Fruit fly (Drosophila melanogaster) whole organism, embryonic: ENCODE results near the gene tbrd-1.
A peak's percentile ranks its signal among the peaks of the same experiment; 100 is the strongest.

Experiments
- B-H1 ChIP-seq: fragments of 200-800 bp; sonication (Bioruptor generic); IDR thresholded peaks from 3 replicates; pipeline ENCODE4 v1.3.6; 2022; ENCODE audit warnings: missing biosample characterization, missing genetic modification characterization
- Bdp1 ChIP-seq: fragments of 200-800 bp; sonication (Bioruptor generic); optimal IDR thresholded peaks from 3 replicates; lab custom pipeline; 2016; ENCODE audit warnings: missing biosample characterization, missing genetic modification characterization
- Blimp-1 ChIP-seq: fragments of 200-800 bp; sonication (Bioruptor generic); optimal IDR thresholded peaks from 3 replicates; lab custom pipeline; 2018; ENCODE audit warnings: missing biosample characterization, missing genetic modification characterization, mild to moderate bottlenecking, moderate library complexity, missing genetic modification reagents
- CG1024 ChIP-seq: fragments of 200-800 bp; sonication (Bioruptor generic); IDR thresholded peaks from 2 replicates; pipeline ENCODE4 v1.3.6; 2022; ENCODE audit warnings: missing biosample characterization, missing genetic modification characterization
- CG10366 ChIP-seq: fragments of 200-800 bp; sonication (Bioruptor generic); IDR thresholded peaks from 2 replicates; pipeline ENCODE4 v1.3.6; 2022; ENCODE audit warnings: missing biosample characterization, missing genetic modification characterization
- CG10543 ChIP-seq: fragments of 200-800 bp; sonication (Bioruptor generic); optimal IDR thresholded peaks from 3 replicates; lab custom pipeline; 2017; ENCODE audit warnings: missing biosample characterization, mild to moderate bottlenecking, missing genetic modification characterization, moderate library complexity
- CG11398 ChIP-seq: fragments of 200-800 bp; sonication (Bioruptor generic); optimal IDR thresholded peaks from 2 replicates; lab custom pipeline; 2016; ENCODE audit warnings: missing biosample characterization, missing genetic modification characterization
- CG12071 ChIP-seq: fragments of 200-800 bp; sonication (Bioruptor generic); optimal IDR thresholded peaks from 3 replicates; lab custom pipeline; 2018; ENCODE audit warnings: missing biosample characterization, mild to moderate bottlenecking, missing genetic modification characterization
- CG14014 ChIP-seq: fragments of 200-800 bp; sonication (Bioruptor generic); IDR thresholded peaks from 2 replicates; pipeline ENCODE4 v1.3.6; 2022; ENCODE audit warnings: missing biosample characterization, missing genetic modification characterization
- CG14710 ChIP-seq: fragments of 200-800 bp; sonication (Bioruptor generic); optimal IDR thresholded peaks from 3 replicates; lab custom pipeline; 2019; ENCODE audit warnings: missing biosample characterization, mild to moderate bottlenecking, missing genetic modification characterization, moderate library complexity
- CG15011 ChIP-seq: fragments of 200-800 bp; sonication (Bioruptor generic); optimal IDR thresholded peaks from 3 replicates; lab custom pipeline; 2018; ENCODE audit warnings: missing biosample characterization, mild to moderate bottlenecking, missing genetic modification characterization
- CG15269 ChIP-seq: fragments of 200-800 bp; sonication (Bioruptor generic); optimal IDR thresholded peaks from 2 replicates; lab custom pipeline; 2018; ENCODE audit warnings: missing biosample characterization, mild to moderate bottlenecking, missing genetic modification characterization, moderate library complexity
- CG15514 ChIP-seq: fragments of 200-800 bp; sonication (Bioruptor generic); optimal IDR thresholded peaks from 3 replicates; lab custom pipeline; 2017; ENCODE audit warnings: missing biosample characterization, missing genetic modification characterization, mild to moderate bottlenecking, moderate library complexity, missing genetic modification reagents
- CG1602 ChIP-seq: fragments of 200-800 bp; sonication (Bioruptor generic); optimal IDR thresholded peaks from 3 replicates; lab custom pipeline; 2016; ENCODE audit warnings: missing biosample characterization, missing genetic modification characterization
- CG1647 ChIP-seq: fragments of 200-800 bp; sonication (Bioruptor generic); optimal IDR thresholded peaks from 3 replicates; lab custom pipeline; 2016; ENCODE audit warnings: missing biosample characterization, missing genetic modification characterization
- CG3065 ChIP-seq: fragments of 200-800 bp; sonication (Bioruptor generic); optimal IDR thresholded peaks from 2 replicates; lab custom pipeline; 2016; ENCODE audit warnings: missing biosample characterization, missing genetic modification characterization
- CG34376 ChIP-seq: fragments of 200-800 bp; sonication (Bioruptor generic); optimal IDR thresholded peaks from 2 replicates; lab custom pipeline; 2018; ENCODE audit warnings: missing biosample characterization, mild to moderate bottlenecking, missing genetic modification characterization
- CG5245 ChIP-seq: fragments of 200-800 bp; sonication (Bioruptor generic); optimal IDR thresholded peaks from 3 replicates; lab custom pipeline; 2016; ENCODE audit warnings: missing biosample characterization, missing genetic modification characterization
- CG6272 ChIP-seq: fragments of 200-800 bp; sonication (Bioruptor generic); IDR thresholded peaks from 2 replicates; pipeline ENCODE4 v1.3.6; 2022; ENCODE audit warnings: missing biosample characterization, missing genetic modification characterization
- CG7786 ChIP-seq: fragments of 200-800 bp; sonication (Bioruptor generic); optimal IDR thresholded peaks from 2 replicates; lab custom pipeline; 2016; ENCODE audit warnings: missing biosample characterization, missing genetic modification characterization
- CG9215 ChIP-seq: fragments of 200-800 bp; sonication (Bioruptor generic); IDR thresholded peaks from 2 replicates; pipeline ENCODE4 v1.3.6; 2022; ENCODE audit warnings: missing biosample characterization, missing genetic modification characterization
- CG9797 ChIP-seq: fragments of 200-800 bp; sonication (Bioruptor generic); optimal IDR thresholded peaks from 3 replicates; lab custom pipeline; 2018; ENCODE audit warnings: missing biosample characterization, mild to moderate bottlenecking, missing genetic modification characterization
- CG9932 ChIP-seq: fragments of 200-800 bp; sonication (Bioruptor generic); IDR thresholded peaks from 2 replicates; pipeline ENCODE4 v1.3.6; 2022; ENCODE audit warnings: missing biosample characterization, missing genetic modification characterization
- Elba2 ChIP-seq: fragments of 200-800 bp; sonication (Bioruptor generic); optimal IDR thresholded peaks from 3 replicates; lab custom pipeline; 2016; ENCODE audit warnings: missing biosample characterization, missing genetic modification characterization
- GATAe ChIP-seq: fragments of 200-800 bp; sonication (Bioruptor generic); conservative IDR thresholded peaks from 2 replicates; pipeline ENCODE4 v1.3.6; 2022; ENCODE audit warnings: missing biosample characterization, missing genetic modification characterization
- Mad ChIP-seq: fragments of 200-800 bp; sonication (Bioruptor generic); optimal IDR thresholded peaks from 2 replicates; lab custom pipeline; 2016; ENCODE audit warnings: missing biosample characterization, missing genetic modification characterization
- NC2β ChIP-seq: fragments of 200-800 bp; sonication (Bioruptor generic); optimal IDR thresholded peaks from 2 replicates; lab custom pipeline; 2016; ENCODE audit warnings: missing biosample characterization, missing genetic modification characterization
- Scr ChIP-seq: fragments of 200-800 bp; sonication (Bioruptor generic); IDR thresholded peaks from 2 replicates; pipeline ENCODE4 v1.3.6; 2022; ENCODE audit warnings: missing biosample characterization, missing genetic modification characterization; ENCODE audit not compliant: partially characterized antibody
- Sin3A ChIP-seq: fragments of >200 bp; optimal IDR thresholded peaks from 2 replicates; lab custom pipeline; 2018
- Spps ChIP-seq: fragments of 200-800 bp; sonication (Bioruptor generic); optimal IDR thresholded peaks from 2 replicates; lab custom pipeline; 2018; ENCODE audit warnings: missing biosample characterization, mild to moderate bottlenecking, missing genetic modification characterization
- Xbp1 ChIP-seq: fragments of 200-800 bp; sonication (Bioruptor generic); optimal IDR thresholded peaks from 3 replicates; lab custom pipeline; 2016; ENCODE audit warnings: missing biosample characterization, mild to moderate bottlenecking, missing genetic modification characterization
- br ChIP-seq: fragments of >200 bp; optimal IDR thresholded peaks from 2 replicates; lab custom pipeline; 2017
- chm ChIP-seq: fragments of 200-800 bp; sonication (Bioruptor generic); IDR thresholded peaks from 2 replicates; pipeline ENCODE4 v1.3.6; 2022; ENCODE audit warnings: missing biosample characterization, missing genetic modification characterization
- corto ChIP-seq: fragments of 200-800 bp; sonication (Bioruptor generic); optimal IDR thresholded peaks from 2 replicates; lab custom pipeline; 2016; ENCODE audit warnings: missing biosample characterization, mild to moderate bottlenecking, missing genetic modification characterization, moderate library complexity
- danr ChIP-seq: fragments of 200-800 bp; sonication (Bioruptor generic); IDR thresholded peaks from 2 replicates; pipeline ENCODE4 v1.3.6; 2022; ENCODE audit warnings: missing biosample characterization, missing genetic modification characterization
- disco-r ChIP-seq: fragments of 200-800 bp; sonication (Bioruptor generic); optimal IDR thresholded peaks from 2 replicates; lab custom pipeline; 2016; ENCODE audit warnings: missing biosample characterization, missing genetic modification characterization
- fd102C ChIP-seq: fragments of 200-800 bp; sonication (Bioruptor generic); optimal IDR thresholded peaks from 2 replicates; lab custom pipeline; 2018; ENCODE audit warnings: missing biosample characterization, mild to moderate bottlenecking, missing genetic modification characterization, moderate library complexity
- grn ChIP-seq: fragments of 200-800 bp; sonication (Bioruptor generic); optimal IDR thresholded peaks from 3 replicates; lab custom pipeline; 2017; ENCODE audit warnings: missing biosample characterization, missing genetic modification characterization
- gsb-n ChIP-seq: fragments of 200-800 bp; sonication (Bioruptor generic); optimal IDR thresholded peaks from 3 replicates; lab custom pipeline; 2018; ENCODE audit warnings: missing biosample characterization, mild to moderate bottlenecking, missing genetic modification characterization
- gt ChIP-seq: fragments of 200-800 bp; sonication (Bioruptor generic); IDR thresholded peaks from 2 replicates; pipeline ENCODE4 v1.3.6; 2022; ENCODE audit warnings: missing biosample characterization, missing genetic modification characterization
- ham ChIP-seq: fragments of 200-800 bp; sonication (Bioruptor generic); IDR thresholded peaks from 2 replicates; pipeline ENCODE4 v1.3.6; 2022; ENCODE audit warnings: missing biosample characterization, missing genetic modification characterization
- luna ChIP-seq: fragments of 200-800 bp; sonication (Bioruptor generic); optimal IDR thresholded peaks from 2 replicates; lab custom pipeline; 2016; ENCODE audit warnings: missing biosample characterization, missing genetic modification characterization
- odd ChIP-seq: fragments of 200-800 bp; sonication (Bioruptor generic); optimal IDR thresholded peaks from 2 replicates; lab custom pipeline; 2017; ENCODE audit warnings: missing biosample characterization, mild to moderate bottlenecking, missing genetic modification characterization
- ro ChIP-seq: fragments of 200-800 bp; sonication (Bioruptor generic); IDR thresholded peaks from 2 replicates; pipeline ENCODE4 v1.3.6; 2022; ENCODE audit warnings: missing biosample characterization, missing genetic modification characterization
- sc ChIP-seq, 3 experiments: fragments of >200 bp in 2 of 3; fragments of 200-800 bp in 1 of 3; sonication (Bioruptor generic) in 1 of 3; optimal IDR thresholded peaks; 2 replicates in 2 of 3; 3 replicates in 1 of 3; lab custom pipeline; 2017; ENCODE audit warnings: mild to moderate bottlenecking in 1 of 3, missing biosample characterization in 1 of 3, missing genetic modification characterization in 1 of 3, missing genetic modification reagents in 1 of 3
- so ChIP-seq: fragments of 200-800 bp; sonication (Bioruptor generic); IDR thresholded peaks from 3 replicates; pipeline ENCODE4 v1.3.6; 2022; ENCODE audit warnings: missing biosample characterization, missing genetic modification characterization
- sqz ChIP-seq: fragments of 200-800 bp; sonication (Bioruptor generic); optimal IDR thresholded peaks from 3 replicates; lab custom pipeline; 2018; ENCODE audit warnings: missing biosample characterization, mild to moderate bottlenecking, missing genetic modification characterization
- tgo ChIP-seq: fragments of 200-800 bp; sonication (Bioruptor generic); IDR thresholded peaks from 3 replicates; pipeline ENCODE4 v1.3.6; 2022; ENCODE audit warnings: missing biosample characterization, missing genetic modification characterization
- vfl ChIP-seq: fragments of 200-800 bp; sonication (Bioruptor generic); optimal IDR thresholded peaks from 2 replicates; lab custom pipeline; 2016; ENCODE audit warnings: missing biosample characterization, missing genetic modification characterization

Gene tbrd-1

dm6 chr3R:23886270-23887095 is 6.9 kb downstream of the tbrd-1 start (continued):
- TF ChIP-seq CG14710 (peak; percentile 95), CG1647 (GFP tag; lab: Kevin White, UChicago) (peak; percentile 62), Mad (GFP tag; lab: Kevin White, UChicago) (peak; percentile 76), corto (peak; percentile 97), CG5245 (GFP tag; lab: Kevin White, UChicago) (peak; percentile 82), tgo (peak; percentile 77), danr (GFP tag; lab: Robert Waterston, UW) (peak; percentile 55), CG15011 (peak; percentile 69), Xbp1 (GFP tag; lab: Kevin White, UChicago) (peak; percentile 83), ham (GFP tag; lab: Robert Waterston, UW) (no peak), NC2β (GFP tag; lab: Kevin White, UChicago) (peak; percentile 74), CG1602 (GFP tag; lab: Kevin White, UChicago) (peak; percentile 83), fd102C (peak; percentile 75), CG34376 (GFP tag; lab: Kevin White, UChicago) (no peak), CG9932 (GFP tag; lab: Robert Waterston, UW) (peak; percentile 31; the same call in 1 of the 2 replicates), Spps (tag; lab: Kevin White, UChicago) (peak; percentile 91), CG1024 (peak; percentile 43; the same call in 1 of the 2 replicates), CG10366 (GFP tag; lab: Robert Waterston, UW) (peak; percentile 71), CG6272 (GFP tag; lab: Robert Waterston, UW) (peak; percentile 56; the same call in 1 of the 2 replicates), sc (optimal IDR thresholded peaks at IDR 0.05; lab: Kevin White, UChicago) (no peak), sc (GFP tag; optimal IDR thresholded peaks at IDR 0.05; lab: Kevin White, UChicago) (peak; percentile 85), br (lab: Kevin White, UChicago) (no peak), gsb-n (tag; lab: Kevin White, UChicago) (peak; percentile 94), odd (GFP tag; lab: Kevin White, UChicago) (peak; percentile 82), CG14014 (GFP tag; lab: Robert Waterston, UW) (peak; percentile 77), CG9797 (GFP tag; lab: Kevin White, UChicago) (peak; percentile 21), chm (peak; percentile 59; the same call in 1 of the 2 replicates), CG3065 (peak; percentile 64), CG11398 (GFP tag; lab: Kevin White, UChicago) (peak; percentile 56), Bdp1 (GFP tag; lab: Kevin White, UChicago) (peak; percentile 68), B-H1 (peak; percentile 74), sqz (peak; percentile 69), Elba2 (GFP tag; lab: Kevin White, UChicago) (peak; percentile 45), CG12071 (GFP tag; lab: Kevin White, UChicago) (peak; percentile 42), gt (GFP tag; lab: Robert Waterston, UW) (peak; percentile 64; the same call in 1 of the 2 replicates), CG15514 (GFP tag; lab: Kevin White, UChicago) (peak; percentile 29), disco-r (peak; percentile 34), CG10543 (GFP tag; lab: Kevin White, UChicago) (peak; percentile 30), vfl (peak; percentile 52), Scr (GFP tag; lab: Robert Waterston, UW) (0 out of 2 replicates have a peak, but pooled peaks have one; percentile 29), grn (GFP tag; lab: Kevin White, UChicago) (peak; percentile 19), CG15269 (tag; lab: Kevin White, UChicago) (peak; percentile 81), ro (peak; percentile 58; the same call in 1 of the 2 replicates), so (peak; percentile 81; the same call in 2 of the 3 replicates), luna (no peak), Blimp-1 (GFP tag; lab: Kevin White, UChicago) (peak; percentile 92), CG7786 (GFP tag; lab: Kevin White, UChicago) (peak; percentile 65), CG9215 (GFP tag; lab: Robert Waterston, UW) (peak; percentile 50; the same call in 1 of the 2 replicates), Sin3A (lab: Kevin White, UChicago) (no peak), GATAe (0 out of 2 replicates have a peak, but pooled peaks have one; percentile 10)
